Worm (Caenorhabditis elegans) whole organism, L3 larva: ENCODE results near the gene bath-45.

Experiments used
- R02D3.7 ChIP-seq: fragments of 150-350 bp; optimal IDR thresholded peaks from 2 replicates; lab custom pipeline; 2014; ENCODE audit warnings: missing biosample characterization, missing genetic modification characterization
- ZK546.5 ChIP-seq: sonication (generic microtip); optimal IDR thresholded peaks from 2 replicates; lab custom pipeline; 2017; ENCODE audit warnings: missing biosample characterization, missing genetic modification characterization
- aly-2 ChIP-seq: fragments of 150-350 bp; optimal IDR thresholded peaks from 2 replicates; lab custom pipeline; 2014; ENCODE audit warnings: missing biosample characterization, missing genetic modification characterization
- ama-1 ChIP-seq: fragments of 150-350 bp; optimal IDR thresholded peaks from 2 replicates; lab custom pipeline; 2018
- ceh-16 ChIP-seq: sonication (generic microtip); optimal IDR thresholded peaks from 2 replicates; lab custom pipeline; 2017; ENCODE audit warnings: missing biosample characterization, missing genetic modification characterization
- ceh-9 ChIP-seq: sonication (generic microtip); optimal IDR thresholded peaks from 2 replicates; lab custom pipeline; 2018; ENCODE audit warnings: missing biosample characterization, missing genetic modification characterization
- daf-12 ChIP-seq: fragments of 150-350 bp; optimal IDR thresholded peaks from 2 replicates; lab custom pipeline; 2014; ENCODE audit warnings: missing biosample characterization, missing genetic modification reagents, missing genetic modification characterization
- egl-27 ChIP-seq: sonication (generic microtip); optimal IDR thresholded peaks from 4 replicates; lab custom pipeline; 2017; ENCODE audit warnings: missing biosample characterization, missing genetic modification reagents, missing genetic modification characterization
- elt-2 ChIP-seq: sonication (generic microtip); optimal IDR thresholded peaks from 2 replicates; lab custom pipeline; 2016; ENCODE audit warnings: missing genetic modification reagents, mild to moderate bottlenecking, missing genetic modification characterization, missing compliant biosample characterization
- elt-3 ChIP-seq, 3 experiments: fragments of 150-350 bp in 1 of 3; sonication (generic microtip) in 2 of 3; optimal IDR thresholded peaks; 2 replicates in 2 of 3; 4 replicates in 1 of 3; lab custom pipeline; 2014 to 2017; ENCODE audit warnings: missing biosample characterization in 3 of 3, missing genetic modification characterization in 3 of 3
- eor-1 ChIP-seq, 2 experiments: fragments of 150-350 bp; optimal IDR thresholded peaks; 2 replicates each; lab custom pipeline; 2014 to 2018; ENCODE audit warnings: missing biosample characterization in 2 of 2, missing genetic modification characterization in 2 of 2
- fos-1 ChIP-seq: fragments of 150-350 bp; optimal IDR thresholded peaks from 2 replicates; lab custom pipeline; 2014; ENCODE audit warnings: missing biosample characterization, missing genetic modification characterization
- hmg-11 ChIP-seq: sonication (generic microtip); optimal IDR thresholded peaks from 2 replicates; lab custom pipeline; 2016; ENCODE audit warnings: missing genetic modification characterization, missing compliant biosample characterization
- jun-1 ChIP-seq: fragments of 150-350 bp; optimal IDR thresholded peaks from 2 replicates; lab custom pipeline; 2014; ENCODE audit warnings: missing biosample characterization, missing genetic modification reagents, missing genetic modification characterization
- lin-15B ChIP-seq: fragments of 150-350 bp; optimal IDR thresholded peaks from 2 replicates; lab custom pipeline; 2014; ENCODE audit warnings: missing biosample characterization, missing genetic modification characterization
- lsy-12 ChIP-seq: sonication (generic microtip); optimal IDR thresholded peaks from 2 replicates; lab custom pipeline; 2016; ENCODE audit warnings: mild to moderate bottlenecking, missing genetic modification characterization, missing compliant biosample characterization
- mdl-1 ChIP-seq: fragments of 150-350 bp; optimal IDR thresholded peaks from 2 replicates; lab custom pipeline; 2014; ENCODE audit warnings: missing biosample characterization, missing genetic modification characterization
- mml-1 ChIP-seq: fragments of 150-350 bp; sonication (generic microtip); optimal IDR thresholded peaks from 3 replicates; lab custom pipeline; 2014; ENCODE audit warnings: missing biosample characterization, missing genetic modification characterization
- nfya-1 ChIP-seq: sonication (generic microtip); optimal IDR thresholded peaks from 2 replicates; lab custom pipeline; 2017; ENCODE audit warnings: missing genetic modification characterization, mild to moderate bottlenecking, missing compliant biosample characterization, antibody characterized with exemption, moderate library complexity; ENCODE audit not compliant: insufficient read depth
- nhr-11 ChIP-seq: fragments of 150-350 bp; optimal IDR thresholded peaks from 2 replicates; lab custom pipeline; 2014; ENCODE audit warnings: missing biosample characterization, missing genetic modification characterization
- nhr-12 ChIP-seq: fragments of 150-350 bp; optimal IDR thresholded peaks from 2 replicates; lab custom pipeline; 2014; ENCODE audit warnings: missing biosample characterization, missing genetic modification characterization
- nhr-23 ChIP-seq: fragments of 150-350 bp; optimal IDR thresholded peaks from 2 replicates; lab custom pipeline; 2014; ENCODE audit warnings: missing biosample characterization, missing genetic modification reagents, missing genetic modification characterization
- nhr-25 ChIP-seq: sonication (generic microtip); optimal IDR thresholded peaks from 2 replicates; lab custom pipeline; 2017; ENCODE audit warnings: missing biosample characterization, missing genetic modification characterization
- nhr-28 ChIP-seq: fragments of 150-350 bp; optimal IDR thresholded peaks from 2 replicates; lab custom pipeline; 2014; ENCODE audit warnings: missing biosample characterization, missing genetic modification characterization
- nhr-43 ChIP-seq: sonication (generic microtip); optimal IDR thresholded peaks from 2 replicates; lab custom pipeline; 2016; ENCODE audit warnings: mild to moderate bottlenecking, missing genetic modification characterization, missing compliant biosample characterization; ENCODE audit not compliant: poor library complexity, severe bottlenecking
- nhr-67 ChIP-seq: fragments of 150-350 bp; optimal IDR thresholded peaks from 2 replicates; lab custom pipeline; 2014; ENCODE audit warnings: missing biosample characterization, missing genetic modification characterization
- nhr-76 ChIP-seq: fragments of 150-350 bp; sonication (generic microtip); optimal IDR thresholded peaks from 5 replicates; lab custom pipeline; 2014; ENCODE audit warnings: missing biosample characterization, missing genetic modification characterization
- pha-4 ChIP-seq: fragments of 150-350 bp; optimal IDR thresholded peaks from 2 replicates; lab custom pipeline; 2014; ENCODE audit warnings: missing biosample characterization, missing genetic modification reagents, missing genetic modification characterization
- sea-2 ChIP-seq: fragments of 150-350 bp; sonication (generic microtip); optimal IDR thresholded peaks from 4 replicates; lab custom pipeline; 2014; ENCODE audit warnings: missing biosample characterization, missing genetic modification reagents, missing genetic modification characterization
- skn-1 ChIP-seq: fragments of 150-350 bp; optimal IDR thresholded peaks from 2 replicates; lab custom pipeline; 2014; ENCODE audit warnings: missing biosample characterization, missing genetic modification characterization
- snpc-4 ChIP-seq: fragments of 150-350 bp; optimal IDR thresholded peaks from 2 replicates; lab custom pipeline; 2014; ENCODE audit warnings: missing biosample characterization, missing genetic modification characterization
- unc-39 ChIP-seq: sonication (generic microtip); optimal IDR thresholded peaks from 4 replicates; lab custom pipeline; 2017; ENCODE audit warnings: missing biosample characterization, missing genetic modification characterization
- unc-62 ChIP-seq: fragments of 150-350 bp; sonication (generic microtip); optimal IDR thresholded peaks from 4 replicates; lab custom pipeline; 2014; ENCODE audit warnings: missing biosample characterization, missing genetic modification reagents, missing genetic modification characterization
- zag-1 ChIP-seq: fragments of 150-350 bp; optimal IDR thresholded peaks from 2 replicates; lab custom pipeline; 2014; ENCODE audit warnings: missing biosample characterization, missing genetic modification characterization
- ztf-4 ChIP-seq: fragments of 150-350 bp; optimal IDR thresholded peaks from 2 replicates; lab custom pipeline; 2014; ENCODE audit warnings: missing biosample characterization, missing genetic modification characterization

Gene bath-45

DNA sequence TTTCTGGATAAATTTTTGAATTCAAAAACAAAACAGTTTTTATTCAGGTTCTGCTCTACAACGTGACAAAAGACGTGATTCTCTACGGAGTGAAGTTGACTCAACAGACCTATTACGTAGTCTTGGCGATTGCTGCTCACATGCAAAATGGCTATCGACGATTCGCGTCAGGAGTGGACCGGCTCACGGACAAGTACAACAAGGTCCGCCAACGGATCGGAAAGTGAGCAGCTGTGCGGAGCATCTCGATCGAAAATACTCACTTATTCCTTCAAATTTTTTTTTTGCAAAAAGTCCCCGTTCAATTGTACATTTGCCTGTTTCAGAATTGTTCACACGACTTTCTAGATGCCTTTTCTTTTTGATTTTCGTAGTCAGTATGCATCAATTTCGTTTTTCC is 37.0 kb downstream of the bath-45 start:
- TF ChIP-seq ceh-16 (no peak), ztf-4 (no peak), R02D3.7 (tag; lab: Kevin White, UChicago) (no peak), zag-1 (tag; lab: Kevin White, UChicago) (no peak), nfya-1 (tag; lab: Kevin White, UChicago) (no peak), sea-2 (GFP tag; lab: Kevin White, UChicago) (no peak), daf-12 (tag; lab: Kevin White, UChicago) (no peak), lin-15B (tag; lab: Kevin White, UChicago) (no peak), nhr-23 (tag; lab: Kevin White, UChicago) (no peak), ceh-9 (tag; lab: Kevin White, UChicago) (no peak), mdl-1 (tag; lab: Kevin White, UChicago) (no peak), nhr-67 (no peak), eor-1 (tag; optimal IDR thresholded peaks at IDR 0.05; lab: Kevin White, UChicago) (no peak), snpc-4 (tag; lab: Kevin White, UChicago) (no peak), nhr-43 (tag; lab: Kevin White, UChicago) (no peak), nhr-76 (tag; lab: Kevin White, UChicago) (no peak), ama-1 (no peak), nhr-28 (tag; lab: Kevin White, UChicago) (no peak), unc-39 (tag; lab: Kevin White, UChicago) (no peak), nhr-11 (tag; lab: Kevin White, UChicago) (no peak)

DNA sequence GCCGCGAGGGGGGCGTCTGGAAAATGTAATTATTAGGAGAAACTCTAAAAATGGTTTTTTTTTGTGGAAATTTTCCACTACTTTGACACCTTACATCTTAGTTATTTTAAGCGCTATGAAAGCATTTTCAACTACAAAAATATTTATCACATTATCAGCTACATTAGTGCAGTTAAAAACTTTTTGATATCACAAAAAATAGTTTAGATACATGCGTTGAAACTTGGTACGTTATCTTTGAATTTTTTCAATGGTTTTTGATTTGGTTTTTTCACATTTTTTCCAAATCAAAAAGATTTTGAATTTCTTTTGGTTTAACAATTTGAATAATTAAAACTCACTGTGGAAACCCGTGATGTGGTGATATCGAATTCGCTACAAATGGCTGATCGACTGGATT is 40.2 kb downstream of the bath-45 start:
- TF ChIP-seq lsy-12: no peak
- TF ChIP-seq R02D3.7 (tag; lab: Kevin White, UChicago): no peak
- TF ChIP-seq egl-27: no peak
- no peak for TF ChIP-seq fos-1 (tag; lab: Kevin White, UChicago)
- TF ChIP-seq aly-2 (tag; lab: Kevin White, UChicago): no peak
- TF ChIP-seq nhr-28 (tag; lab: Kevin White, UChicago): no peak
- no peak for TF ChIP-seq nhr-76 (tag; lab: Kevin White, UChicago)
- TF ChIP-seq ama-1: no peak

DNA sequence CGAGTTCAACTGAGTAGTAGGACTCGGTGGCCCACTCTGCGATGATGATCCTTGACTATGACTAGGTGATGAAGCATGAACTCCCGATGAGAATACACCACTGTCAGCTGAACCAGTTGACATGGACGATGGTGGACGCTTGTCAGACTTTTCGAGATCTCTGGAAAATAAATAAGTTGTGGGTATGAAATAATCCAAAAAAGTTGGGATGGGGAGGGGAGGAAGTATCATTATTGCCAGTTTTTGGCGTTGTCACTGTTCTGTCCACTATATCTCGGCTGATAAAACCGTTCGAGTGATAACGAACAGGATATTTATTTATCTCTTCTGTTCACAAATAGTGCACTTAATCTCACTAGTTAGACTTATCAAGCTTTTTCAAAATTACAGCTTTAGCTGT is 41.2 kb downstream of the bath-45 start:
- no peak for TF ChIP-seq unc-39 (tag; lab: Kevin White, UChicago)
- TF ChIP-seq nhr-12: no peak
- TF ChIP-seq nfya-1 (tag; lab: Kevin White, UChicago): no peak
- TF ChIP-seq skn-1: no peak
- no peak for TF ChIP-seq ZK546.5
- no peak for TF ChIP-seq mdl-1 (tag; lab: Kevin White, UChicago)
- no peak for TF ChIP-seq nhr-76 (tag; lab: Kevin White, UChicago)
- no peak for TF ChIP-seq pha-4 (tag; lab: Kevin White, UChicago)
- no peak for TF ChIP-seq sea-2 (GFP tag; lab: Kevin White, UChicago)
- no peak for TF ChIP-seq hmg-11 (tag; lab: Kevin White, UChicago)
- TF ChIP-seq elt-2: no peak
- no peak for TF ChIP-seq nhr-67
- no peak for TF ChIP-seq jun-1 (tag; lab: Kevin White, UChicago)

DNA sequence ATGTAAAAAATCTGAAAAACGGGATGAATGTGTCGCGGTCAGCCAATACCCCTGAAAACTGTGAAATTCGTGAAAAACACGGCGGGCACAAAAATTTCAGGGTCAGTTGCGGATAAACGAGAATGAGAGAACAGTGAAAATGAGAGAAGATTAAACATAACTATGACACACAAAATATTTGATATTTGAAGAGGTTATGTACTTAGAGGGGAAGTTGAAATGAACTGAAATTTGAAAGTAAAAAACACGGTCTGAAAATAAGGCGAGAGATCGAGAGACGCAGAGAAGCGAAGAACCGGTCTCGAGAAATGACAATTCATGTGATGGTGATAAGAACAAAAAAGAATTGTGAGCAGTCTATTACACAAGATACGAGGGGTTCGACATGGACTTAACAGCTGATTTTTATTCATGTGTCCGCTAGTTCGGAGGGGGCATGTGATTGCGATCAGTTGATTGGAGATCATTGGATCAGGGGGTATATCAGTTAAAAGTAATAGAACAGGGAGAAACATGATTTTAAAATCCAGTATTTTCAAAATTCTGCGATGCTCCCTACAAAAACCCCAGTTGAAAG is 43.0 kb downstream of the bath-45 start, which contains the start of gene moe-3:
moe-3 (minus strand) TSS at position 51 of the 577 bp plus-strand sequence.
- TF ChIP-seq mml-1 (tag; lab: Kevin White, UChicago): no peak
- no peak for TF ChIP-seq R02D3.7 (tag; lab: Kevin White, UChicago)
- TF ChIP-seq mdl-1 (tag; lab: Kevin White, UChicago): no peak
- TF ChIP-seq nhr-25 (tag; lab: Kevin White, UChicago): no peak
- TF ChIP-seq nhr-43 (tag; lab: Kevin White, UChicago): peak; percentile 7
- peak; percentile 66 for TF ChIP-seq elt-2
- TF ChIP-seq elt-3 (tag; optimal IDR thresholded peaks at IDR 0.05; lab: Kevin White, UChicago): no peak
- no peak for TF ChIP-seq nhr-76 (tag; lab: Kevin White, UChicago)
- TF ChIP-seq, all 47 proteins: peak for 2

DNA sequence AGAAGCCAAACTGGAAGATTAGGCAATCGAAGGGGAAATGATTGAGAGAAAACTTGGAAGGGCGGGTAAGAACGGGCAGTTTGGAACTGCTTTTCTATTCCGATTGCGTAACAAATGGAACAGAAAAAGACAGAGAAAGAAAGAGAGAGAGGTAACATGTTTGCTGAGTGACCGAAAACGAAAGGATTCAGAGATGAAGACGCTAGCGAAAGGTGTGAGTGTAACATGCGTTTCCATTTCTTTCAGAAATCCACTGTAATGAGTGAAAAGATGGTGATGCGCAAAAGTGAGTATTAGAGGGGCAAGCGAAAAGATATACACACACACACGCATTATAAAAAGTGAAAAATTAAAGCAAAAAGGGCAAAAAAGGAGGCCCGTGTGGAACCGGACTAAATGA is 44.7 kb downstream of the bath-45 start:
- TF ChIP-seq unc-62 (GFP tag; lab: Kevin White, UChicago): no peak
- TF ChIP-seq nhr-25 (tag; lab: Kevin White, UChicago): peak; percentile 76
